Fruit fly (Drosophila melanogaster) whole organism, adult: ENCODE data around the gene X11Lbeta.

Experiments used
- CG1620 ChIP-seq: fragments of 200-800 bp; sonication (Bioruptor generic); optimal IDR thresholded peaks from 2 replicates; lab custom pipeline; 2016; ENCODE audit warnings: missing biosample characterization, missing genetic modification characterization
- CG7101 ChIP-seq: fragments of 200-800 bp; sonication (Bioruptor generic); optimal IDR thresholded peaks from 2 replicates; lab custom pipeline; 2018; ENCODE audit warnings: missing biosample characterization, mild to moderate bottlenecking, missing genetic modification characterization, moderate library complexity
- pad ChIP-seq: fragments of 200-800 bp; sonication (Bioruptor generic); optimal IDR thresholded peaks from 3 replicates; lab custom pipeline; 2017; ENCODE audit warnings: missing biosample characterization, missing genetic modification characterization, mild to moderate bottlenecking, moderate library complexity, missing genetic modification reagents

- TF ChIP-seq CG1620 (GFP tag; lab: Kevin White, UChicago) (no peak), CG7101 (tag; lab: Kevin White, UChicago) (no peak), pad (GFP tag; lab: Kevin White, UChicago) (no peak)
Measured at dm6 chrX:10613568-10613967, 14.0 kb upstream of the X11Lbeta start.
